Worm (Caenorhabditis elegans): ENCODE data around the gene C01G6.9.

DNA sequence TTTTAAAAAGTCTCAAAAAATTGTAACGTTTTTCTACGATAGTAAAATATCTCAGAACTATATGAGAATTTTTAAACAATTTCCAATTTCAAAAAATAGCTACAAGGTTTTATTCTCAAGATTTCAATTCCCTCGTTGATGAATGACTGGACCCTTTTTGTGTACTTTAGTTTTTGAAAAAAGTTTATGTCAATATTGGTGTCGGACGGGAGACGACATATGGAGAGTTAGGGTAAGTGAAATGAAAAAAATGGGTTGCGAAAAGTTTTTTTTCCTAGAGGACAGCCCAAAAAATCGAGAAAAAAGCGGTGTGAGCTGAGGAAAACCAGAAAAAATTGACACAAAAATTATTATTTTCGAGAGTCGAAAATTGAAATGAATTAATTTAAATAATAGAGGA is 14.8 kb downstream of the C01G6.9 start:
- TF ChIP-seq ztf-4 (tag; optimal IDR thresholded peaks at IDR 0.05) (no peak), efl-3 (GFP tag; optimal IDR thresholded peaks at IDR 0.05) (no peak), nhr-11 (tag; optimal IDR thresholded peaks at IDR 0.05) (no peak), nhr-237 (tag; optimal IDR thresholded peaks at IDR 0.05) (no peak), irx-1 (tag; optimal IDR thresholded peaks at IDR 0.05) (no peak), ceh-82 (tag; optimal IDR thresholded peaks at IDR 0.05) (no peak)

All from whole organism, L1 larva.